Fruit fly (Drosophila melanogaster) whole organism: ENCODE data around the gene Daao2.

ENCODE experiments used
- CG8478 ChIP-seq: fragments of >200 bp; optimal IDR thresholded peaks from 2 replicates; lab custom pipeline; 2018; ENCODE audit warnings: inconsistent platforms
- Dll ChIP-seq: fragments of >200 bp; optimal IDR thresholded peaks from 2 replicates; lab custom pipeline; 2017
- EcR ChIP-seq, 2 experiments: fragments of >200 bp; optimal IDR thresholded peaks; 2 replicates each; lab custom pipeline; 2017; ENCODE audit warnings: missing biosample characterization in 2 of 2, missing genetic modification characterization in 2 of 2, missing genetic modification reagents in 2 of 2
- pan ChIP-seq: fragments of >200 bp; optimal IDR thresholded peaks from 2 replicates; lab custom pipeline; 2017
- psq ChIP-seq: fragments of >200 bp; optimal IDR thresholded peaks from 2 replicates; lab custom pipeline; 2017
- usp ChIP-seq: fragments of >200 bp; optimal IDR thresholded peaks from 2 replicates; lab custom pipeline; 2017; ENCODE audit warnings: missing biosample characterization, missing genetic modification characterization, mixed read lengths

- TF ChIP-seq usp (GFP tag; lab: Kevin White, UChicago) (no peak), pan (lab: Kevin White, UChicago) (no peak), Dll (lab: Kevin White, UChicago) (no peak), CG8478 (lab: Kevin White, UChicago) (no peak), psq (lab: Kevin White, UChicago) (no peak), EcR (GFP tag; optimal IDR thresholded peaks at IDR 0.05; lab: Kevin White, UChicago) (no peak)
Observed at dm6 chr2L:6797408-6797807, 5.4 kb upstream of the Daao2 start.
